Fruit fly (Drosophila melanogaster) whole organism, embryonic: ENCODE data around the gene eIF4G2.
"Not testable (repeated sequence)": the region's sequence is repeated elsewhere in the genome, so short reads cannot be mapped to it uniquely, and the experiment has no call there.

Experiments
- ATbp ChIP-seq: fragments of 200-800 bp; sonication (Bioruptor generic); optimal IDR thresholded peaks from 2 replicates; lab custom pipeline; 2017; ENCODE audit warnings: missing biosample characterization, mild to moderate bottlenecking, missing genetic modification characterization, missing genetic modification reagents
- Ada2b ChIP-seq: fragments of 200-800 bp; sonication (Bioruptor generic); IDR thresholded peaks from 2 replicates; pipeline ENCODE4 v1.3.6; 2022; ENCODE audit warnings: missing biosample characterization, missing genetic modification characterization
- Asciz ChIP-seq: fragments of 200-800 bp; sonication (Bioruptor generic); optimal IDR thresholded peaks from 2 replicates; lab custom pipeline; 2017; ENCODE audit warnings: missing biosample characterization, mild to moderate bottlenecking, missing genetic modification characterization, missing genetic modification reagents
- Blimp-1 ChIP-seq: fragments of 200-800 bp; sonication (Bioruptor generic); optimal IDR thresholded peaks from 3 replicates; lab custom pipeline; 2018; ENCODE audit warnings: missing biosample characterization, missing genetic modification characterization, mild to moderate bottlenecking, moderate library complexity, missing genetic modification reagents
- CG10543 ChIP-seq: fragments of 200-800 bp; sonication (Bioruptor generic); optimal IDR thresholded peaks from 3 replicates; lab custom pipeline; 2017; ENCODE audit warnings: missing biosample characterization, mild to moderate bottlenecking, missing genetic modification characterization, moderate library complexity
- CG11247 ChIP-seq: fragments of 200-800 bp; sonication (Bioruptor generic); IDR thresholded peaks from 2 replicates; pipeline ENCODE4 v1.3.6; 2022; ENCODE audit warnings: missing biosample characterization, missing genetic modification characterization
- CG12071 ChIP-seq: fragments of 200-800 bp; sonication (Bioruptor generic); optimal IDR thresholded peaks from 3 replicates; lab custom pipeline; 2018; ENCODE audit warnings: missing biosample characterization, mild to moderate bottlenecking, missing genetic modification characterization
- CG12942 ChIP-seq: fragments of 200-800 bp; sonication (Bioruptor generic); optimal IDR thresholded peaks from 3 replicates; lab custom pipeline; 2016; ENCODE audit warnings: missing biosample characterization, missing genetic modification characterization
- CG13894 ChIP-seq: fragments of 200-800 bp; sonication (Bioruptor generic); optimal IDR thresholded peaks from 3 replicates; lab custom pipeline; 2018; ENCODE audit warnings: missing biosample characterization, mild to moderate bottlenecking, missing genetic modification characterization, moderate library complexity
- CG1529 ChIP-seq: fragments of 200-800 bp; sonication (Bioruptor generic); optimal IDR thresholded peaks from 3 replicates; lab custom pipeline; 2018; ENCODE audit warnings: missing biosample characterization, missing genetic modification characterization
- CG17328 ChIP-seq: fragments of 200-800 bp; sonication (Bioruptor generic); IDR thresholded peaks from 2 replicates; pipeline ENCODE4 v1.3.6; 2022; ENCODE audit warnings: missing biosample characterization, missing genetic modification characterization
- CG2120 ChIP-seq: fragments of 200-800 bp; sonication (Bioruptor generic); optimal IDR thresholded peaks from 3 replicates; lab custom pipeline; 2016; ENCODE audit warnings: missing biosample characterization, missing genetic modification characterization
- CG2875 ChIP-seq: fragments of 200-800 bp; sonication (Bioruptor generic); optimal IDR thresholded peaks from 2 replicates; lab custom pipeline; 2017; ENCODE audit warnings: missing biosample characterization, mild to moderate bottlenecking, missing genetic modification characterization, missing genetic modification reagents
- CG3407 ChIP-seq: fragments of 200-800 bp; sonication (Bioruptor generic); optimal IDR thresholded peaks from 2 replicates; lab custom pipeline; 2018; ENCODE audit warnings: missing biosample characterization, mild to moderate bottlenecking, missing genetic modification characterization
- CG5953 ChIP-seq: fragments of 200-800 bp; sonication (Bioruptor generic); IDR thresholded peaks from 2 replicates; pipeline ENCODE4 v1.3.6; 2022; ENCODE audit warnings: missing biosample characterization, missing genetic modification characterization
- CG6813 ChIP-seq: fragments of 200-800 bp; sonication (Bioruptor generic); optimal IDR thresholded peaks from 2 replicates; lab custom pipeline; 2017; ENCODE audit warnings: missing biosample characterization, missing genetic modification characterization, mild to moderate bottlenecking, moderate library complexity, missing genetic modification reagents
- Dek ChIP-seq: fragments of 200-800 bp; sonication (Bioruptor generic); optimal IDR thresholded peaks from 3 replicates; lab custom pipeline; 2019; ENCODE audit warnings: missing biosample characterization, mild to moderate bottlenecking, missing genetic modification characterization, moderate library complexity
- H15 ChIP-seq: fragments of 200-800 bp; sonication (Bioruptor generic); IDR thresholded peaks from 3 replicates; pipeline ENCODE4 v1.3.6; 2022; ENCODE audit warnings: missing biosample characterization, missing genetic modification characterization
- MBD-R2 ChIP-seq: fragments of 200-800 bp; sonication (Bioruptor generic); IDR thresholded peaks from 2 replicates; pipeline ENCODE4 v1.3.6; 2022; ENCODE audit warnings: missing biosample characterization, missing genetic modification characterization
- Neu2 ChIP-seq: fragments of 200-800 bp; sonication (Bioruptor generic); optimal IDR thresholded peaks from 3 replicates; lab custom pipeline; 2016; ENCODE audit warnings: missing biosample characterization, missing genetic modification characterization, borderline replicate concordance
- Ptx1 ChIP-seq: fragments of 200-800 bp; sonication (Bioruptor generic); IDR thresholded peaks from 2 replicates; pipeline ENCODE4 v1.3.6; 2022; ENCODE audit warnings: missing biosample characterization, missing genetic modification characterization
- Rfx ChIP-seq: fragments of 200-800 bp; sonication (Bioruptor generic); IDR thresholded peaks from 2 replicates; pipeline ENCODE4 v1.3.6; 2022; ENCODE audit warnings: missing biosample characterization, missing genetic modification characterization
- Side ChIP-seq: fragments of 200-800 bp; sonication (Bioruptor generic); optimal IDR thresholded peaks from 2 replicates; lab custom pipeline; 2016; ENCODE audit warnings: missing biosample characterization, missing genetic modification characterization
- Sox102F ChIP-seq: fragments of 200-800 bp; sonication (Bioruptor generic); optimal IDR thresholded peaks from 2 replicates; lab custom pipeline; 2018; ENCODE audit warnings: missing biosample characterization, mild to moderate bottlenecking, missing genetic modification characterization, moderate library complexity
- ato ChIP-seq: fragments of 200-800 bp; sonication (Bioruptor generic); IDR thresholded peaks from 2 replicates; pipeline ENCODE4 v1.3.6; 2022; ENCODE audit warnings: missing biosample characterization, missing genetic modification characterization; ENCODE audit not compliant: partially characterized antibody
- bsh ChIP-seq, 2 experiments: fragments of 200-800 bp; sonication (Bioruptor generic); optimal IDR thresholded peaks; 2 replicates each; lab custom pipeline; 2017 to 2018; ENCODE audit warnings: mild to moderate bottlenecking in 2 of 2, missing biosample characterization in 2 of 2, missing genetic modification characterization in 2 of 2, moderate library complexity in 1 of 2
- dysf ChIP-seq: fragments of 200-800 bp; sonication (Bioruptor generic); IDR thresholded peaks from 3 replicates; pipeline ENCODE4 v1.3.6; 2022; ENCODE audit warnings: missing biosample characterization, missing genetic modification characterization
- fd102C ChIP-seq: fragments of 200-800 bp; sonication (Bioruptor generic); optimal IDR thresholded peaks from 2 replicates; lab custom pipeline; 2018; ENCODE audit warnings: missing biosample characterization, mild to moderate bottlenecking, missing genetic modification characterization, moderate library complexity
- fd64A ChIP-seq: fragments of 200-800 bp; sonication (Bioruptor generic); optimal IDR thresholded peaks from 3 replicates; lab custom pipeline; 2018; ENCODE audit warnings: missing biosample characterization, mild to moderate bottlenecking, missing genetic modification characterization
- gcm ChIP-seq: fragments of 200-800 bp; sonication (Bioruptor generic); optimal IDR thresholded peaks from 2 replicates; lab custom pipeline; 2019; ENCODE audit warnings: missing biosample characterization, mild to moderate bottlenecking, missing genetic modification characterization, moderate library complexity
- her ChIP-seq: fragments of 200-800 bp; sonication (Bioruptor generic); optimal IDR thresholded peaks from 2 replicates; lab custom pipeline; 2016; ENCODE audit warnings: missing biosample characterization, missing genetic modification characterization
- inv ChIP-seq: fragments of 200-800 bp; sonication (Bioruptor generic); IDR thresholded peaks from 2 replicates; pipeline ENCODE4 v1.3.6; 2022; ENCODE audit warnings: missing biosample characterization, missing genetic modification characterization; ENCODE audit not compliant: partially characterized antibody
- lmd ChIP-seq: fragments of 200-800 bp; sonication (Bioruptor generic); IDR thresholded peaks from 2 replicates; pipeline ENCODE4 v1.3.6; 2022; ENCODE audit warnings: missing biosample characterization, missing genetic modification characterization
- lov ChIP-seq, 2 experiments: fragments of 200-800 bp in 1 of 2; fragments of >200 bp in 1 of 2; sonication (Bioruptor generic) in 1 of 2; IDR thresholded peaks in 1 of 2; optimal IDR thresholded peaks in 1 of 2; 2 replicates in 1 of 2; 3 replicates in 1 of 2; pipeline versions ENCODE4 v1.3.6 to Lab custom; 2017 to 2022; ENCODE audit warnings: missing biosample characterization in 1 of 2, missing genetic modification characterization in 1 of 2
- mam ChIP-seq: fragments of 200-800 bp; sonication (Bioruptor generic); optimal IDR thresholded peaks from 3 replicates; lab custom pipeline; 2016; ENCODE audit warnings: missing biosample characterization, missing genetic modification characterization
- nerfin-2 ChIP-seq: fragments of 200-800 bp; sonication (Bioruptor generic); IDR thresholded peaks from 2 replicates; pipeline ENCODE4 v1.3.6; 2022; ENCODE audit warnings: missing biosample characterization, missing genetic modification characterization; ENCODE audit not compliant: partially characterized antibody
- nom ChIP-seq: fragments of 200-800 bp; sonication (Bioruptor generic); optimal IDR thresholded peaks from 2 replicates; lab custom pipeline; 2017; ENCODE audit warnings: missing biosample characterization, missing genetic modification characterization, mild to moderate bottlenecking, moderate library complexity, missing genetic modification reagents
- pros ChIP-seq: fragments of 200-800 bp; sonication (Bioruptor generic); optimal IDR thresholded peaks from 3 replicates; lab custom pipeline; 2019; ENCODE audit warnings: missing biosample characterization, mild to moderate bottlenecking, missing genetic modification characterization, moderate library complexity
- sens ChIP-seq: fragments of 200-800 bp; sonication (Bioruptor generic); peaks from one replicate; lab custom pipeline; 2016; ENCODE audit warnings: missing biosample characterization, missing genetic modification characterization
- seq ChIP-seq: fragments of 200-800 bp; sonication (Bioruptor generic); IDR thresholded peaks from 2 replicates; pipeline ENCODE4 v1.3.6; 2022; ENCODE audit warnings: missing biosample characterization, missing genetic modification characterization
- tin ChIP-seq: fragments of 200-800 bp; sonication (Bioruptor generic); optimal IDR thresholded peaks from 3 replicates; lab custom pipeline; 2016; ENCODE audit warnings: missing biosample characterization, missing genetic modification characterization
- ttk ChIP-seq: fragments of 200-800 bp; sonication (Bioruptor generic); IDR thresholded peaks from 2 replicates; pipeline ENCODE4 v2.1.2; 2022; ENCODE audit warnings: missing biosample characterization, missing genetic modification characterization
- tup ChIP-seq: fragments of 200-800 bp; sonication (Bioruptor generic); optimal IDR thresholded peaks from 2 replicates; lab custom pipeline; 2016; ENCODE audit warnings: missing biosample characterization, mild to moderate bottlenecking, missing genetic modification characterization, moderate library complexity
- vvl ChIP-seq: fragments of 200-800 bp; sonication (Bioruptor generic); IDR thresholded peaks from 2 replicates; pipeline ENCODE4 v1.3.6; 2022; ENCODE audit warnings: missing biosample characterization, missing genetic modification characterization
- wek ChIP-seq: fragments of 200-800 bp; sonication (Bioruptor generic); optimal IDR thresholded peaks from 3 replicates; lab custom pipeline; 2018; ENCODE audit warnings: missing biosample characterization, mild to moderate bottlenecking, missing genetic modification characterization, moderate library complexity
- zf30C ChIP-seq: fragments of 200-800 bp; sonication (Bioruptor generic); optimal IDR thresholded peaks from 3 replicates; lab custom pipeline; 2018; ENCODE audit warnings: missing biosample characterization, mild to moderate bottlenecking, missing genetic modification characterization

Gene eIF4G2

dm6 chr3R:23867825-23868224 lies 48.8 kb upstream of the eIF4G2 start (continued):
- TF ChIP-seq H15 (GFP tag; lab: Robert Waterston, UW), result 0 out of 3 replicates have a peak, but pooled peaks have one; percentile 20
- peak; percentile 33; the same call in 1 of the 2 replicates for TF ChIP-seq ttk (GFP tag; lab: Robert Waterston, UW)
- TF ChIP-seq Ptx1, result peak; percentile 38; the same call in 1 of the 2 replicates
- peak; percentile 5 for TF ChIP-seq zf30C (GFP tag; lab: Kevin White, UChicago)
- TF ChIP-seq Sox102F, result peak; percentile 16
- TF ChIP-seq Ada2b, result 0 out of 2 replicates have a peak, but pooled peaks have one; percentile 8
- TF ChIP-seq, all 482 proteins: peak for 21

dm6 chr3R:23867194-23867593 lies 48.2 kb upstream of the eIF4G2 start:
- TF ChIP-seq Side (GFP tag; lab: Kevin White, UChicago) (no peak), sens (GFP tag; lab: Kevin White, UChicago) (peak; percentile 80), tin (GFP tag; lab: Kevin White, UChicago) (no peak), ATbp (peak; percentile 37), CG13894 (tag; lab: Kevin White, UChicago) (no peak), wek (GFP tag; lab: Kevin White, UChicago) (peak; percentile 15), CG12071 (GFP tag; lab: Kevin White, UChicago) (no peak), Asciz (GFP tag; lab: Kevin White, UChicago) (peak; percentile 26), fd64A (GFP tag; lab: Kevin White, UChicago) (peak; percentile 48), Blimp-1 (GFP tag; lab: Kevin White, UChicago) (peak; percentile 14), gcm (GFP tag; lab: Kevin White, UChicago) (peak; percentile 52), CG6813 (GFP tag; lab: Kevin White, UChicago) (peak; percentile 3), bsh (GFP tag; optimal IDR thresholded peaks at IDR 0.05; lab: Kevin White, UChicago) (peak in 1 of 2 experiments; percentile 13)

dm6 chr3R:23859365-23859804 lies 40.3 kb upstream of the eIF4G2 start:
- TF ChIP-seq MBD-R2 (GFP tag; lab: Robert Waterston, UW) (peak; percentile 51; the same call in 1 of the 2 replicates), CG12942 (peak; percentile 20), inv (peak; percentile 60; the same call in 1 of the 2 replicates), vvl (GFP tag; lab: Robert Waterston, UW) (peak; percentile 83), dysf (GFP tag; lab: Robert Waterston, UW) (peak; percentile 58; the same call in 2 of the 3 replicates), her (GFP tag; lab: Kevin White, UChicago) (peak; percentile 77), CG10543 (GFP tag; lab: Kevin White, UChicago) (peak; percentile 55), tup (peak; percentile 66), Dek (tag; lab: Kevin White, UChicago) (peak; percentile 35), nerfin-2 (GFP tag; lab: Robert Waterston, UW) (peak; percentile 66), nom (GFP tag; lab: Kevin White, UChicago) (peak; percentile 47), Rfx (GFP tag; lab: Robert Waterston, UW) (peak; percentile 82), pros (GFP tag; lab: Kevin White, UChicago) (peak; percentile 53), seq (GFP tag; lab: Robert Waterston, UW) (peak; percentile 58; the same call in 1 of the 2 replicates), CG3407 (peak; percentile 37), fd102C (peak; percentile 33), Neu2 (GFP tag; lab: Kevin White, UChicago) (peak; percentile 46), CG5953 (GFP tag; lab: Robert Waterston, UW) (peak; percentile 72), lov (GFP tag; IDR thresholded peaks at IDR 0.05; lab: Robert Waterston, UW) (peak; percentile 53; the same call in 1 of the 3 replicates), CG11247 (GFP tag; lab: Robert Waterston, UW) (peak; percentile 81), ato (GFP tag; lab: Robert Waterston, UW) (peak; percentile 73; the same call in 1 of the 2 replicates), mam (GFP tag; lab: Kevin White, UChicago) (peak; percentile 48), CG1529 (peak; percentile 41), CG17328 (GFP tag; lab: Robert Waterston, UW) (peak; percentile 86), CG2120 (GFP tag; lab: Kevin White, UChicago) (peak; percentile 76), lmd (GFP tag; lab: Robert Waterston, UW) (peak; percentile 58; the same call in 1 of the 2 replicates), CG2875 (GFP tag; lab: Kevin White, UChicago) (peak; percentile 29)
- TF ChIP-seq lov (optimal IDR thresholded peaks at IDR 0.05; lab: Kevin White, UChicago), result not testable (repeated sequence)
